Fruit fly (Drosophila melanogaster): ENCODE measurements around the gene rpk.

Gene rpk

DNA sequence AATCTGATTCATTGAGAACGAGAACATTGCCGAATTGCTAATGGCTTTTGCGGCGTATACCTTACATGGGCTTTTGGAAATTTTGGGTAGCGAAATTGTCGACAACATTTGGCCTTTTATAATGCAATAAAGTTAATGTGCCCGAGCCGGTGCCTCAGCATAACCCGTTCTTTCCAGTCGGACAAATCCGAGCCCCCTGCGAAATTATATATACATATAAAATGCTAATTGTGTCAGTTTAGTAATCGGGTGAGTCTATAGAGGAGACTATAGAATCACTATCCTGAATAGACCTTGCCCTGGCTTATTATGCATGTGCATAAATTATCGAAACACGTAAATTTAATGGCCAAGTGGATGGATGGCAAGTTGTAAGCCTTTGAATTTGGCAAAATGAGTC, 32.6 kb downstream of the rpk start:
- TF ChIP-seq psq (optimal IDR thresholded peaks at IDR 0.05), result no peak
- no peak for TF ChIP-seq Myc (optimal IDR thresholded peaks at IDR 0.05)
- no peak for TF ChIP-seq Sin3A (optimal IDR thresholded peaks at IDR 0.05)
- TF ChIP-seq ttk (optimal IDR thresholded peaks at IDR 0.05), result no peak
- no peak for TF ChIP-seq insv (optimal IDR thresholded peaks at IDR 0.05)
- no peak for TF ChIP-seq h (optimal IDR thresholded peaks at IDR 0.05)

DNA sequence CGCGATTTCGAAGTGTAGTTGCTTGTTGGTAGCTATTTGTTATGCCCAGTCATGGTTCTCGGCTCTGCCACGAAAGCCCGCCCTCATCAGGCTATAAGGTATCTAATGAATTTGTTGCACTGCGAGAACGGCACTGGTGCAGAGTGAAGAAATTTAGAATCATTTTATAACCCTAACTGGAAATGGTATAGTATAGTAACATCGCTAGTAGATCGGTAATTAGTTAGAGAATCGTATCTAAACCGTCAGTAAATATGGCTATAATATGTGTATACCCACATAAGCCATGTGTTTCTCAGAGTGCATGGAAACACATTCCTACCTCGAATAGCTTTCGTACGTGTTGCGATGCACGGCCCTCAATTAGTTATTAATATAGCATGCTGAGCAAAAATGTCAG, 41.4 kb downstream of the rpk start:
- TF ChIP-seq insv (optimal IDR thresholded peaks at IDR 0.05) (no peak), Sin3A (optimal IDR thresholded peaks at IDR 0.05) (no peak), ttk (optimal IDR thresholded peaks at IDR 0.05) (no peak)

DNA sequence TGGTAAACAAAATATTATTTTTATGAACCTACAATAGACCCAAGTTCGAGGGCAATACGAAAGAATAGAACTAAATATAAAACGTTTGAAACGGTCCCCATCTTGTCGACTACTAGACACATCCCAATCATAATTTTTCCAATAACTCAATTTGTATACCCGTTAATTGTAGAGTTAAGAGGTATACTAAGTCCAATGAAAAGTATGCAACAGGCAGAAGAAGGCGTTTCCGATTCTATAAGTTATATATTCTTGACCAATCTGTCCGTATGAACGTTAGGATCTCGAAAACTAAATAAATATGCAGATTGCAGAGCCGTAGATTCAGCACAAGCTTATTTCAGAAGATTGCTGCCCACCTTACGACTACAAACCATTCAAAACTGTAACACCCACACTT, 44.7 kb downstream of the rpk start, which contains the start of gene CG33927:
Gene CG33927 (minus strand): TSS at position 101 of the 400 bp plus-strand sequence.
- no peak for TF ChIP-seq Myc (optimal IDR thresholded peaks at IDR 0.05)
- TF ChIP-seq Sin3A (optimal IDR thresholded peaks at IDR 0.05), result no peak
- TF ChIP-seq h (optimal IDR thresholded peaks at IDR 0.05), result no peak
- TF ChIP-seq psq (optimal IDR thresholded peaks at IDR 0.05), result no peak
- TF ChIP-seq insv (optimal IDR thresholded peaks at IDR 0.05), result no peak
- TF ChIP-seq ttk (optimal IDR thresholded peaks at IDR 0.05), result no peak

DNA sequence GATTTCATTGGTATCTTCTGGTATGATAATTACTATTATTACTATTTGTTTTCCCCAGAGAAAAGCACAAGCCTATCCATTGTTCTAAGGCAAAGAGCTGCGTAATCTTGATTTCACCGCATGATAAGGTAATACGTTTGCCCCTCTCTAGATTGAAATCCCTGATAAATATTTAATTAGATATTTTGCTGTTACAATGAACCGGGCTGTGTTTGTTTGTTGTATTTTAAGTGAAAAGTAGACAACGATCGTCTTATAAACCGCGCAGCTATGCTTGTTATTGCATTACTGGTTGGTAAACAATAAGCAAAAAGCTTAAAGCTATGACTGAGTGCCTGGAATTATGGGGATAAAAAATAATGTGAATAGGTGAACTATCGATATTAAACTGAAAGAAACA, 49.0 kb downstream of the rpk start:
- TF ChIP-seq psq (optimal IDR thresholded peaks at IDR 0.05) (no peak), h (optimal IDR thresholded peaks at IDR 0.05) (no peak), ttk (optimal IDR thresholded peaks at IDR 0.05) (no peak), Sin3A (optimal IDR thresholded peaks at IDR 0.05) (no peak), Myc (optimal IDR thresholded peaks at IDR 0.05) (no peak), insv (optimal IDR thresholded peaks at IDR 0.05) (no peak)
